Fruit fly (Drosophila melanogaster) whole organism, embryonic: Measurements from ENCODE around the gene CG15203.

Experiments used
- Atf6 ChIP-seq: fragments of 200-800 bp; sonication (Bioruptor generic); IDR thresholded peaks from 2 replicates; pipeline ENCODE4 v1.3.6; 2022; ENCODE audit warnings: missing biosample characterization, missing genetic modification characterization
- CG6654 ChIP-seq: fragments of 200-800 bp; sonication (Bioruptor generic); optimal IDR thresholded peaks from 2 replicates; lab custom pipeline; 2017; ENCODE audit warnings: missing biosample characterization, mild to moderate bottlenecking, missing genetic modification characterization
- CG6683 ChIP-seq: fragments of 200-800 bp; sonication (Bioruptor generic); optimal IDR thresholded peaks from 2 replicates; lab custom pipeline; 2017; ENCODE audit warnings: missing biosample characterization, mild to moderate bottlenecking, missing genetic modification characterization, missing genetic modification reagents
- CG8944 ChIP-seq: fragments of 200-800 bp; sonication (Bioruptor generic); optimal IDR thresholded peaks from 3 replicates; lab custom pipeline; 2016; ENCODE audit warnings: missing biosample characterization, missing genetic modification characterization
- CG9817 ChIP-seq: fragments of 200-800 bp; sonication (Bioruptor generic); optimal IDR thresholded peaks from 2 replicates; lab custom pipeline; 2018; ENCODE audit warnings: missing biosample characterization, mild to moderate bottlenecking, missing genetic modification characterization, moderate library complexity
- Mad ChIP-seq: fragments of 200-800 bp; sonication (Bioruptor generic); optimal IDR thresholded peaks from 2 replicates; lab custom pipeline; 2016; ENCODE audit warnings: missing biosample characterization, missing genetic modification characterization
- Neu2 ChIP-seq: fragments of 200-800 bp; sonication (Bioruptor generic); optimal IDR thresholded peaks from 3 replicates; lab custom pipeline; 2016; ENCODE audit warnings: missing biosample characterization, missing genetic modification characterization, borderline replicate concordance
- dmrt11E ChIP-seq: fragments of 200-800 bp; sonication (Bioruptor generic); optimal IDR thresholded peaks from 3 replicates; lab custom pipeline; 2018; ENCODE audit warnings: missing biosample characterization, mild to moderate bottlenecking, missing genetic modification characterization, moderate library complexity
- fru ChIP-seq: fragments of >200 bp; optimal IDR thresholded peaks from 2 replicates; lab custom pipeline; 2017
- luna ChIP-seq: fragments of 200-800 bp; sonication (Bioruptor generic); optimal IDR thresholded peaks from 2 replicates; lab custom pipeline; 2016; ENCODE audit warnings: missing biosample characterization, missing genetic modification characterization
- nom ChIP-seq: fragments of 200-800 bp; sonication (Bioruptor generic); optimal IDR thresholded peaks from 2 replicates; lab custom pipeline; 2017; ENCODE audit warnings: missing biosample characterization, missing genetic modification characterization, mild to moderate bottlenecking, moderate library complexity, missing genetic modification reagents
- rib ChIP-seq: fragments of 200-800 bp; sonication (Bioruptor generic); IDR thresholded peaks from 2 replicates; pipeline ENCODE4 v1.3.6; 2022; ENCODE audit warnings: missing biosample characterization, missing genetic modification characterization

DNA sequence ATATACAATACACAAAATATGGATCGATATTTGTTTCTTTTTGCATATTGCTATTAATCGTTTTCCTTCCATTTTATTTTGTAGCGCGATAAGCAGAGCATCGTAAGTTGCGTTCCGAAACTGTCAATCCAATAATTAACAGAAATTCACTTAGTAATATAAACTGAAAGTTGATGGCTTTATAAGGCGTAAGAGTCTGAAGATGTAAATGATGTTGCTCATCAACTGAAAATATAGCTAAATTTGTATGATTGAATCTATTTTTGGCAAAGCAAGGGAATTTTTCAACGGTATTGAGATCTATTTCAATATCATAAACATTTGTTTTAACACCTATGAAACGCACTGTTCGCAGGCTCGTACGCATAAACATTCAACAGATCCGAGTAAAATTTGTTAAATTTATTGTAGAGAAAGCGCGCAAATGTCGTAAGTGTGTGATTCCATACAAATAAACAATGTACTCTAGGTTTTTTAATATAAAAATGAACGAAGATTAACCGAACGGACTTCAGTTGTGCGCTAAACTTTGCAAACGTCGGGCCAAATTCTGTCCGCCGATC, 22.5 kb downstream of the CG15203 start, which contains the start of gene Vago:
- no peak for TF ChIP-seq Neu2 (GFP tag; lab: Kevin White, UChicago)
- TF ChIP-seq rib, result no peak
- no peak for TF ChIP-seq CG8944 (GFP tag; lab: Kevin White, UChicago)
- no peak for TF ChIP-seq nom (GFP tag; lab: Kevin White, UChicago)
- no peak for TF ChIP-seq luna
- TF ChIP-seq CG6683, result no peak
- no peak for TF ChIP-seq dmrt11E (tag; lab: Kevin White, UChicago)
- no peak for TF ChIP-seq CG9817
- no peak for TF ChIP-seq Mad (GFP tag; lab: Kevin White, UChicago)
- no peak for TF ChIP-seq Atf6
- no peak for TF ChIP-seq fru
- no peak for TF ChIP-seq CG6654 (GFP tag; lab: Kevin White, UChicago)
